Fruit fly (Drosophila melanogaster) whole organism, embryonic: ENCODE results near the gene Cpr5C.
A peak's percentile ranks its signal among the peaks of the same experiment; 100 is the strongest.

Source experiments
- B-H1 ChIP-seq: fragments of 200-800 bp; sonication (Bioruptor generic); IDR thresholded peaks from 3 replicates; pipeline ENCODE4 v1.3.6; 2022; ENCODE audit warnings: missing biosample characterization, missing genetic modification characterization
- BEAF-32 ChIP-seq: fragments of 200-800 bp; sonication (Bioruptor generic); optimal IDR thresholded peaks from 3 replicates; lab custom pipeline; 2017; ENCODE audit warnings: missing biosample characterization, missing genetic modification characterization, mild to moderate bottlenecking, moderate library complexity, missing genetic modification reagents
- CG10147 ChIP-seq: fragments of 200-800 bp; sonication (Bioruptor generic); optimal IDR thresholded peaks from 2 replicates; lab custom pipeline; 2019; ENCODE audit warnings: missing biosample characterization, mild to moderate bottlenecking, missing genetic modification characterization, moderate library complexity
- CG10431 ChIP-seq: fragments of 200-800 bp; sonication (Bioruptor generic); optimal IDR thresholded peaks from 3 replicates; lab custom pipeline; 2018; ENCODE audit warnings: missing biosample characterization, mild to moderate bottlenecking, missing genetic modification characterization
- CG10979 ChIP-seq: fragments of 200-800 bp; sonication (Bioruptor generic); optimal IDR thresholded peaks from 2 replicates; lab custom pipeline; 2018; ENCODE audit warnings: missing biosample characterization, mild to moderate bottlenecking, missing genetic modification characterization, moderate library complexity
- CG11504 ChIP-seq: fragments of 200-800 bp; sonication (Bioruptor generic); optimal IDR thresholded peaks from 3 replicates; lab custom pipeline; 2019; ENCODE audit warnings: missing biosample characterization, mild to moderate bottlenecking, missing genetic modification characterization, moderate library complexity
- CG12769 ChIP-seq: fragments of 200-800 bp; sonication (Bioruptor generic); optimal IDR thresholded peaks from 2 replicates; lab custom pipeline; 2019; ENCODE audit warnings: missing biosample characterization, mild to moderate bottlenecking, missing genetic modification characterization, moderate library complexity
- CG16813 ChIP-seq: fragments of 200-800 bp; sonication (Bioruptor generic); IDR thresholded peaks from 3 replicates; pipeline ENCODE4 v1.3.6; 2022; ENCODE audit warnings: missing biosample characterization, missing genetic modification characterization; ENCODE audit not compliant: partially characterized antibody
- CG17385 ChIP-seq: fragments of 200-800 bp; sonication (Bioruptor generic); optimal IDR thresholded peaks from 3 replicates; lab custom pipeline; 2018; ENCODE audit warnings: missing biosample characterization, mild to moderate bottlenecking, missing genetic modification characterization
- CG2875 ChIP-seq: fragments of 200-800 bp; sonication (Bioruptor generic); optimal IDR thresholded peaks from 2 replicates; lab custom pipeline; 2017; ENCODE audit warnings: missing biosample characterization, mild to moderate bottlenecking, missing genetic modification characterization, missing genetic modification reagents
- CG31365 ChIP-seq: fragments of 200-800 bp; sonication (Bioruptor generic); optimal IDR thresholded peaks from 2 replicates; lab custom pipeline; 2018; ENCODE audit warnings: missing biosample characterization, mild to moderate bottlenecking, missing genetic modification characterization
- CG31388 ChIP-seq: fragments of 200-800 bp; sonication (Bioruptor generic); optimal IDR thresholded peaks from 2 replicates; lab custom pipeline; 2016; ENCODE audit warnings: missing biosample characterization, missing genetic modification characterization
- CG4360 ChIP-seq: fragments of 200-800 bp; sonication (Bioruptor generic); IDR thresholded peaks from 2 replicates; pipeline ENCODE4 v1.3.6; 2022; ENCODE audit warnings: missing biosample characterization, missing genetic modification characterization
- CG4404 ChIP-seq: fragments of 200-800 bp; sonication (Bioruptor generic); IDR thresholded peaks from 2 replicates; pipeline ENCODE4 v1.3.6; 2022; ENCODE audit warnings: missing biosample characterization, missing genetic modification characterization
- CG4707 ChIP-seq: fragments of 200-800 bp; sonication (Bioruptor generic); optimal IDR thresholded peaks from 2 replicates; lab custom pipeline; 2018; ENCODE audit warnings: missing biosample characterization, mild to moderate bottlenecking, missing genetic modification characterization, moderate library complexity
- CG6683 ChIP-seq: fragments of 200-800 bp; sonication (Bioruptor generic); optimal IDR thresholded peaks from 2 replicates; lab custom pipeline; 2017; ENCODE audit warnings: missing biosample characterization, mild to moderate bottlenecking, missing genetic modification characterization, missing genetic modification reagents
- CG8478 ChIP-seq: fragments of >200 bp; optimal IDR thresholded peaks from 2 replicates; lab custom pipeline; 2018
- CG9727 ChIP-seq: fragments of 200-800 bp; sonication (Bioruptor generic); optimal IDR thresholded peaks from 3 replicates; lab custom pipeline; 2017; ENCODE audit warnings: missing biosample characterization, mild to moderate bottlenecking, missing genetic modification characterization
- CrebB ChIP-seq: fragments of 200-800 bp; sonication (Bioruptor generic); optimal IDR thresholded peaks from 3 replicates; lab custom pipeline; 2018; ENCODE audit warnings: missing biosample characterization, mild to moderate bottlenecking, missing genetic modification characterization
- Dek ChIP-seq: fragments of 200-800 bp; sonication (Bioruptor generic); optimal IDR thresholded peaks from 3 replicates; lab custom pipeline; 2019; ENCODE audit warnings: missing biosample characterization, mild to moderate bottlenecking, missing genetic modification characterization, moderate library complexity
- Doc3 ChIP-seq: fragments of 200-800 bp; sonication (Bioruptor generic); IDR thresholded peaks from 3 replicates; pipeline ENCODE4 v1.3.6; 2022; ENCODE audit warnings: missing biosample characterization, missing genetic modification characterization; ENCODE audit not compliant: partially characterized antibody
- Dref ChIP-seq: fragments of 200-800 bp; sonication (Bioruptor generic); IDR thresholded peaks from 2 replicates; pipeline ENCODE4 v1.3.6; 2022; ENCODE audit warnings: missing biosample characterization, missing genetic modification characterization
- Fer1 ChIP-seq: fragments of 200-800 bp; sonication (Bioruptor generic); optimal IDR thresholded peaks from 2 replicates; lab custom pipeline; 2017; ENCODE audit warnings: missing biosample characterization, mild to moderate bottlenecking, missing genetic modification characterization
- Nf-YB ChIP-seq: fragments of 200-800 bp; sonication (Bioruptor generic); optimal IDR thresholded peaks from 3 replicates; lab custom pipeline; 2019; ENCODE audit warnings: missing biosample characterization, mild to moderate bottlenecking, missing genetic modification characterization, moderate library complexity
- Opbp ChIP-seq: fragments of 200-800 bp; sonication (Bioruptor generic); IDR thresholded peaks from 3 replicates; pipeline ENCODE4 v1.3.6; 2022; ENCODE audit warnings: missing biosample characterization, missing genetic modification characterization; ENCODE audit not compliant: partially characterized antibody
- Scr ChIP-seq: fragments of 200-800 bp; sonication (Bioruptor generic); IDR thresholded peaks from 2 replicates; pipeline ENCODE4 v1.3.6; 2022; ENCODE audit warnings: missing biosample characterization, missing genetic modification characterization; ENCODE audit not compliant: partially characterized antibody
- Sry-β ChIP-seq: fragments of 200-800 bp; sonication (Bioruptor generic); optimal IDR thresholded peaks from 2 replicates; lab custom pipeline; 2018; ENCODE audit warnings: missing biosample characterization, mild to moderate bottlenecking, missing genetic modification characterization, moderate library complexity
- Usf ChIP-seq: fragments of 200-800 bp; sonication (Bioruptor generic); optimal IDR thresholded peaks from 2 replicates; lab custom pipeline; 2017; ENCODE audit warnings: missing genotype, missing biosample characterization, missing genetic modification characterization
- amos ChIP-seq: fragments of 200-800 bp; sonication (Bioruptor generic); IDR thresholded peaks from 2 replicates; pipeline ENCODE4 v1.3.6; 2022; ENCODE audit warnings: missing biosample characterization, missing genetic modification characterization; ENCODE audit not compliant: partially characterized antibody
- ato ChIP-seq: fragments of 200-800 bp; sonication (Bioruptor generic); IDR thresholded peaks from 2 replicates; pipeline ENCODE4 v1.3.6; 2022; ENCODE audit warnings: missing biosample characterization, missing genetic modification characterization; ENCODE audit not compliant: partially characterized antibody
- chinmo ChIP-seq: fragments of 200-800 bp; sonication (Bioruptor generic); IDR thresholded peaks from 4 replicates; pipeline ENCODE4 v1.3.6; 2022; ENCODE audit warnings: missing biosample characterization, missing genetic modification characterization; ENCODE audit not compliant: partially characterized antibody
- dysf ChIP-seq: fragments of 200-800 bp; sonication (Bioruptor generic); IDR thresholded peaks from 3 replicates; pipeline ENCODE4 v1.3.6; 2022; ENCODE audit warnings: missing biosample characterization, missing genetic modification characterization
- hbn ChIP-seq: fragments of 200-800 bp; sonication (Bioruptor generic); IDR thresholded peaks from 2 replicates; pipeline ENCODE4 v1.3.6; 2022; ENCODE audit warnings: missing biosample characterization, missing genetic modification characterization; ENCODE audit not compliant: partially characterized antibody
- lilli ChIP-seq: fragments of 200-800 bp; sonication (Bioruptor generic); optimal IDR thresholded peaks from 3 replicates; lab custom pipeline; 2016; ENCODE audit warnings: missing biosample characterization, missing genetic modification characterization
- phol ChIP-seq: fragments of 200-800 bp; sonication (Bioruptor generic); optimal IDR thresholded peaks from 3 replicates; lab custom pipeline; 2018; ENCODE audit warnings: missing biosample characterization, mild to moderate bottlenecking, missing genetic modification characterization, moderate library complexity
- pnt ChIP-seq: fragments of 200-800 bp; sonication (Bioruptor generic); optimal IDR thresholded peaks from 3 replicates; lab custom pipeline; 2016; ENCODE audit warnings: missing biosample characterization, missing genetic modification characterization
- prd ChIP-seq, 3 experiments: fragments of >200 bp in 2 of 3; fragments of 200-800 bp in 1 of 3; sonication (Bioruptor generic) in 1 of 3; optimal IDR thresholded peaks in 2 of 3; IDR thresholded peaks in 1 of 3; 2 replicates in 2 of 3; 3 replicates in 1 of 3; pipeline versions ENCODE4 v1.3.6 to Lab custom; 2017 to 2022; ENCODE audit warnings: missing biosample characterization in 1 of 3, missing genetic modification characterization in 1 of 3
- pzg ChIP-seq: fragments of 200-800 bp; sonication (Bioruptor generic); optimal IDR thresholded peaks from 3 replicates; lab custom pipeline; 2018; ENCODE audit warnings: missing biosample characterization, mild to moderate bottlenecking, missing genetic modification characterization, moderate library complexity
- salm ChIP-seq: fragments of 200-800 bp; sonication (Bioruptor generic); optimal IDR thresholded peaks from 2 replicates; lab custom pipeline; 2018; ENCODE audit warnings: missing biosample characterization, mild to moderate bottlenecking, missing genetic modification characterization
- sob ChIP-seq: fragments of 200-800 bp; sonication (Bioruptor generic); IDR thresholded peaks from 2 replicates; pipeline ENCODE4 v1.3.6; 2022; ENCODE audit warnings: missing biosample characterization, missing genetic modification characterization
- stwl ChIP-seq: fragments of 200-800 bp; sonication (Bioruptor generic); optimal IDR thresholded peaks from 3 replicates; lab custom pipeline; 2018; ENCODE audit warnings: missing biosample characterization, mild to moderate bottlenecking, missing genetic modification characterization, moderate library complexity
- tll ChIP-seq, 2 experiments: fragments of 200-800 bp in 1 of 2; fragments of >200 bp in 1 of 2; sonication (Bioruptor generic) in 1 of 2; optimal IDR thresholded peaks; 2 replicates each; lab custom pipeline; 2017 to 2019; ENCODE audit warnings: missing biosample characterization in 2 of 2, missing genetic modification characterization in 2 of 2, mild to moderate bottlenecking in 1 of 2, moderate library complexity in 1 of 2
- vnd ChIP-seq: fragments of 200-800 bp; sonication (Bioruptor generic); IDR thresholded peaks from 3 replicates; pipeline ENCODE4 v1.3.6; 2022; ENCODE audit warnings: missing biosample characterization, missing genetic modification characterization; ENCODE audit not compliant: partially characterized antibody
- wek ChIP-seq: fragments of 200-800 bp; sonication (Bioruptor generic); optimal IDR thresholded peaks from 3 replicates; lab custom pipeline; 2018; ENCODE audit warnings: missing biosample characterization, mild to moderate bottlenecking, missing genetic modification characterization, moderate library complexity
- zen2 ChIP-seq: fragments of 200-800 bp; sonication (Bioruptor generic); IDR thresholded peaks from 3 replicates; pipeline ENCODE4 v1.3.6; 2022; ENCODE audit warnings: missing biosample characterization, missing genetic modification characterization; ENCODE audit not compliant: partially characterized antibody
- zfh1 ChIP-seq: fragments of 200-800 bp; sonication (Bioruptor generic); IDR thresholded peaks from 3 replicates; pipeline ENCODE4 v1.3.6; 2022; ENCODE audit warnings: missing biosample characterization, missing genetic modification characterization

The Cpr5C gene

dm6 chrX:5763443-5764000 is 41.0 kb upstream of the Cpr5C start (continued):
- no peak for TF ChIP-seq CG17385 (GFP tag; lab: Kevin White, UChicago)
- no peak for TF ChIP-seq prd (optimal IDR thresholded peaks at IDR 0.05; lab: Kevin White, UChicago)
- no peak for TF ChIP-seq prd (GFP tag; IDR thresholded peaks at IDR 0.05; lab: Robert Waterston, UW)
- TF ChIP-seq CG2875 (GFP tag; lab: Kevin White, UChicago), result no peak
- TF ChIP-seq CG11504 (tag; lab: Kevin White, UChicago), result no peak
- no peak for TF ChIP-seq CrebB (tag; lab: Kevin White, UChicago)
- TF ChIP-seq CG16813, result peak; percentile 24; the same call in 1 of the 3 replicates
- TF ChIP-seq Sry-β, result no peak
- no peak for TF ChIP-seq lilli
- no peak for TF ChIP-seq Nf-YB
- TF ChIP-seq Usf (GFP tag; lab: Kevin White, UChicago), result no peak
- TF ChIP-seq Dek (tag; lab: Kevin White, UChicago), result no peak
- TF ChIP-seq pzg (GFP tag; lab: Kevin White, UChicago), result no peak
- TF ChIP-seq CG4404, result no peak
- TF ChIP-seq amos (GFP tag; lab: Robert Waterston, UW), result peak; percentile 20; the same call in 1 of the 2 replicates
- peak; percentile 65 for TF ChIP-seq CG10147
- no peak for TF ChIP-seq sob
- TF ChIP-seq CG4360 (GFP tag; lab: Robert Waterston, UW), result no peak
- peak; percentile 54; the same call in 1 of the 3 replicates for TF ChIP-seq Opbp
- TF ChIP-seq CG12769 (tag; lab: Kevin White, UChicago), result no peak
- TF ChIP-seq vnd (GFP tag; lab: Robert Waterston, UW), result peak; percentile 26; the same call in 1 of the 3 replicates
- TF ChIP-seq zfh1 (GFP tag; lab: Robert Waterston, UW), result no peak
- TF ChIP-seq B-H1 (GFP tag; lab: Robert Waterston, UW), result no peak
- peak; percentile 61 for TF ChIP-seq CG8478 (lab: Kevin White, UChicago)
- no peak for TF ChIP-seq CG4707
- 0 out of 2 replicates have a peak, but pooled peaks have one; percentile 19 for TF ChIP-seq hbn
- TF ChIP-seq Dref, result peak; percentile 55
- TF ChIP-seq Doc3, result 0 out of 3 replicates have a peak, but pooled peaks have one; percentile 15
- peak; percentile 94 for TF ChIP-seq CG10431 (GFP tag; lab: Kevin White, UChicago)
- no peak for TF ChIP-seq phol (tag; lab: Kevin White, UChicago)
- TF ChIP-seq CG31365, result no peak
- no peak for TF ChIP-seq CG9727 (GFP tag; lab: Kevin White, UChicago)
- TF ChIP-seq ato (GFP tag; lab: Robert Waterston, UW), result no peak
- peak; percentile 17 for TF ChIP-seq CG10979 (tag; lab: Kevin White, UChicago)
- no peak for TF ChIP-seq Fer1
- TF ChIP-seq pnt (GFP tag; lab: Kevin White, UChicago), result no peak
- no peak for TF ChIP-seq wek (GFP tag; lab: Kevin White, UChicago)
- TF ChIP-seq CG6683 (GFP tag; lab: Kevin White, UChicago), result no peak
- no peak for TF ChIP-seq stwl (tag; lab: Kevin White, UChicago)
- no peak for TF ChIP-seq tll (GFP tag; optimal IDR thresholded peaks at IDR 0.05; lab: Kevin White, UChicago)
- TF ChIP-seq chinmo (GFP tag; lab: Robert Waterston, UW), result 0 out of 4 replicates have a peak, but pooled peaks have one; percentile 47
- no peak for TF ChIP-seq dysf (GFP tag; lab: Robert Waterston, UW)
- TF ChIP-seq zen2 (GFP tag; lab: Robert Waterston, UW), result 0 out of 3 replicates have a peak, but pooled peaks have one; percentile 15
- TF ChIP-seq BEAF-32, result peak; percentile 16
- TF ChIP-seq CG31388, result no peak
- peak; percentile 18 for TF ChIP-seq Scr (GFP tag; lab: Robert Waterston, UW)
- no peak for TF ChIP-seq salm (tag; lab: Kevin White, UChicago)
- TF ChIP-seq, all 482 proteins: peak for 19
